Worm (Caenorhabditis elegans): ENCODE data around the gene ZK1321.1.

ce11 chrII:9728506-9728905 lies 25.3 kb upstream of the ZK1321.1 start:
- no peak for TF ChIP-seq ztf-11 (tag; optimal IDR thresholded peaks at IDR 0.05)
- no peak for TF ChIP-seq lin-15B (tag; optimal IDR thresholded peaks at IDR 0.05)
- TF ChIP-seq nhr-237 (tag; optimal IDR thresholded peaks at IDR 0.05), result no peak
- TF ChIP-seq R02D3.7 (tag; optimal IDR thresholded peaks at IDR 0.05), result no peak
- no peak for TF ChIP-seq ama-1 (optimal IDR thresholded peaks at IDR 0.05)
- TF ChIP-seq nhr-77 (tag; optimal IDR thresholded peaks at IDR 0.05), result no peak
- TF ChIP-seq ceh-9 (tag; optimal IDR thresholded peaks at IDR 0.05), result no peak
- TF ChIP-seq unc-39 (tag; optimal IDR thresholded peaks at IDR 0.05), result no peak
- TF ChIP-seq aly-2 (tag; optimal IDR thresholded peaks at IDR 0.05), result no peak
- TF ChIP-seq elt-1 (tag; optimal IDR thresholded peaks at IDR 0.05), result no peak
